Worm (Caenorhabditis elegans): ENCODE measurements around the gene unc-96.

DNA sequence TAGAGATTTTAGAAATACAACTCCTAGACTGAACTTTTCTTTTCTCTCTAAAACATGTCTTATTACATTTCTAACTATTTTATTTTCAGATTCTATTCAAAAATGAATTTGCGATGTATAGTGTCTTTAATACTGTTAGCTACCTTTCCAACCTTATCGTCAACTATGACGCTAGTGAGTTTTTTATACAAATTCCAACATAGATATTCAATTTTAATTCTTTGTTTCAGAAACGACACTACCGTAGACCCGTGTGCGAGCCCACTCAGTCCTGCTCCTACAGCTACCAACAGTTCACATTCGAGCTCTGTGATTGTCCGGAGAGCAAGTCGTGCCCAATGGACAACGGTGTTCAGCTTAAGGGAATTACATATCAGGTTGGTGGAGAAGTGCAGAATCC is 8.0 kb upstream of the unc-96 start, which contains the start of gene M6.4:
- no peak for TF ChIP-seq ama-1 (optimal IDR thresholded peaks at IDR 0.05)
- TF ChIP-seq F13H6.1 (tag; optimal IDR thresholded peaks at IDR 0.05) = no peak
- no peak for TF ChIP-seq ceh-24 (tag; optimal IDR thresholded peaks at IDR 0.05)
- TF ChIP-seq unc-3 (GFP tag; conservative IDR thresholded peaks at IDR 0.05) = no peak
- TF ChIP-seq unc-3 (tag; optimal IDR thresholded peaks at IDR 0.05) = no peak
- no peak for TF ChIP-seq dmd-4 (tag; optimal IDR thresholded peaks at IDR 0.05; ENCODE audit: borderline replicate concordance)
- TF ChIP-seq elt-2 (tag; optimal IDR thresholded peaks at IDR 0.05) = no peak
- no peak for TF ChIP-seq mec-3 (tag; optimal IDR thresholded peaks at IDR 0.05; ENCODE audit: borderline replicate concordance)
- TF ChIP-seq sox-2 (GFP tag; IDR thresholded peaks at IDR 0.05) = no peak
- no peak for TF ChIP-seq tbx-2 (tag; optimal IDR thresholded peaks at IDR 0.05)
- no peak for TF ChIP-seq pha-4 (tag; optimal IDR thresholded peaks at IDR 0.05)
- no peak for TF ChIP-seq dve-1 (tag; optimal IDR thresholded peaks at IDR 0.05)
- no peak for TF ChIP-seq ceh-9 (tag; optimal IDR thresholded peaks at IDR 0.05)
